Worm (Caenorhabditis elegans): ENCODE results near the gene enu-3.2.

The enu-3.2 gene

ce11 chrIII:4734056-4734455 lies 51.0 kb downstream of the enu-3.2 start, which contains the start of gene F17C8.9:
TSS of gene F17C8.9 (plus strand) at chrIII:4734356.
- TF ChIP-seq ztf-11 (tag; optimal IDR thresholded peaks at IDR 0.05) (no peak), nhr-77 (tag; optimal IDR thresholded peaks at IDR 0.05) (no peak), snpc-4 (tag; optimal IDR thresholded peaks at IDR 0.05) (no peak), lin-39 (tag; optimal IDR thresholded peaks at IDR 0.05) (no peak), egl-5 (tag; optimal IDR thresholded peaks at IDR 0.05) (no peak), tbx-2 (tag; optimal IDR thresholded peaks at IDR 0.05) (no peak), mdl-1 (tag; optimal IDR thresholded peaks at IDR 0.05) (no peak), ZK546.5 (tag; optimal IDR thresholded peaks at IDR 0.05) (no peak), nhr-76 (tag; optimal IDR thresholded peaks at IDR 0.05) (no peak), mml-1 (tag; optimal IDR thresholded peaks at IDR 0.05) (no peak), ceh-28 (tag; optimal IDR thresholded peaks at IDR 0.05) (no peak), lin-15B (tag; optimal IDR thresholded peaks at IDR 0.05) (no peak), fos-1 (tag; optimal IDR thresholded peaks at IDR 0.05) (no peak), ceh-82 (tag; optimal IDR thresholded peaks at IDR 0.05) (no peak), fkh-10 (GFP tag; optimal IDR thresholded peaks at IDR 0.05) (no peak), R02D3.7 (tag; optimal IDR thresholded peaks at IDR 0.05) (no peak), ceh-16 (tag; optimal IDR thresholded peaks at IDR 0.05) (no peak), lsy-12 (tag; optimal IDR thresholded peaks at IDR 0.05) (no peak), elt-3 (tag; optimal IDR thresholded peaks at IDR 0.05) (no peak)

Measured in whole organism, L3 larva.